Worm (Caenorhabditis elegans) whole organism, L4 larva: ENCODE data around the gene mec-12.

Experiments used
- F49E8.2 ChIP-seq: sonication (generic microtip); optimal IDR thresholded peaks from 2 replicates; lab custom pipeline; 2016; ENCODE audit warnings: missing compliant biosample characterization, mild to moderate bottlenecking, missing genetic modification characterization, borderline replicate concordance
- ama-1 ChIP-seq: fragments of 150-350 bp; optimal IDR thresholded peaks from 2 replicates; lab custom pipeline; 2014; ENCODE audit warnings: inconsistent platforms, mixed read lengths
- ceh-28 ChIP-seq: fragments of 150-350 bp; optimal IDR thresholded peaks from 2 replicates; lab custom pipeline; 2014; ENCODE audit warnings: missing biosample characterization, missing genetic modification reagents, missing genetic modification characterization
- ceh-44 ChIP-seq: fragments of 200-800 bp; sonication (Bioruptor generic); IDR thresholded peaks from 2 replicates; pipeline ENCODE4 v1.3.6; 2022; ENCODE audit warnings: missing genetic modification reagents, missing genetic modification characterization, missing compliant biosample characterization
- lin-15B ChIP-seq: fragments of 150-350 bp; sonication (generic microtip); optimal IDR thresholded peaks from 3 replicates; lab custom pipeline; 2014; ENCODE audit warnings: missing biosample characterization, missing genetic modification characterization
- nhr-42 ChIP-seq: fragments of 200-800 bp; sonication (Bioruptor generic); IDR thresholded peaks from 2 replicates; pipeline ENCODE4 v1.3.6; 2022; ENCODE audit warnings: missing genetic modification characterization, missing compliant biosample characterization
- zag-1 ChIP-seq: fragments of 150-350 bp; optimal IDR thresholded peaks from 2 replicates; lab custom pipeline; 2014; ENCODE audit warnings: missing biosample characterization, missing genetic modification characterization

- TF ChIP-seq ceh-28 (tag; lab: Kevin White, UChicago) (no peak), ceh-44 (GFP tag; lab: Robert Waterston, UW) (no peak), zag-1 (tag; lab: Kevin White, UChicago) (no peak), F49E8.2 (tag; lab: Kevin White, UChicago) (no peak), nhr-42 (GFP tag; lab: Robert Waterston, UW) (no peak), lin-15B (no peak), ama-1 (lab: Kevin White, UChicago) (no peak)
These were observed 10.0 kb downstream of the mec-12 start, which contains the start of gene Y53G8B.1 for ce11 chrIII:3129036-3129435.
